Fruit fly (Drosophila melanogaster) whole organism, embryonic: ENCODE data around the gene Obp93a.

Experiments
- Awh ChIP-seq: fragments of 200-800 bp; sonication (Bioruptor generic); IDR thresholded peaks from 2 replicates; pipeline ENCODE4, ENCODE4 v1.3.6; 2022; ENCODE audit warnings: missing biosample characterization, missing genetic modification characterization
- CG11696 ChIP-seq: fragments of 200-800 bp; sonication (Bioruptor generic); IDR thresholded peaks from 2 replicates; pipeline ENCODE4 v1.3.6; 2022; ENCODE audit warnings: missing biosample characterization, missing genetic modification characterization
- CG17385 ChIP-seq: fragments of 200-800 bp; sonication (Bioruptor generic); optimal IDR thresholded peaks from 3 replicates; lab custom pipeline; 2018; ENCODE audit warnings: missing biosample characterization, mild to moderate bottlenecking, missing genetic modification characterization
- CG3065 ChIP-seq: fragments of 200-800 bp; sonication (Bioruptor generic); optimal IDR thresholded peaks from 2 replicates; lab custom pipeline; 2016; ENCODE audit warnings: missing biosample characterization, missing genetic modification characterization
- CG6765 ChIP-seq: fragments of 200-800 bp; sonication (Bioruptor generic); optimal IDR thresholded peaks from 3 replicates; lab custom pipeline; 2017; ENCODE audit warnings: missing biosample characterization, mild to moderate bottlenecking, missing genetic modification characterization
- HLH54F ChIP-seq: fragments of 200-800 bp; sonication (Bioruptor generic); optimal IDR thresholded peaks from 3 replicates; lab custom pipeline; 2016; ENCODE audit warnings: missing biosample characterization, missing genetic modification characterization
- Med ChIP-seq: fragments of 200-800 bp; sonication (Bioruptor generic); peaks from one replicate; lab custom pipeline; 2016; ENCODE audit warnings: missing biosample characterization, missing genetic modification characterization, mild to moderate bottlenecking, inconsistent platforms, moderate library complexity
- Pdp1 ChIP-seq, 2 experiments: fragments of 200-800 bp; sonication (Bioruptor generic); optimal IDR thresholded peaks; 3 replicates each; lab custom pipeline; 2016; ENCODE audit warnings: missing biosample characterization in 2 of 2, missing genetic modification characterization in 2 of 2, mild to moderate bottlenecking in 1 of 2, moderate library complexity in 1 of 2
- ab ChIP-seq: fragments of 200-800 bp; sonication (Bioruptor generic); optimal IDR thresholded peaks from 2 replicates; lab custom pipeline; 2016; ENCODE audit warnings: missing biosample characterization, missing genetic modification characterization
- bbx ChIP-seq: fragments of 200-800 bp; sonication (Bioruptor generic); IDR thresholded peaks from 2 replicates; pipeline ENCODE4 v1.3.6; 2022; ENCODE audit warnings: missing biosample characterization, missing genetic modification characterization; ENCODE audit not compliant: partially characterized antibody
- crol ChIP-seq: fragments of 200-800 bp; sonication (Bioruptor generic); IDR thresholded peaks from 2 replicates; pipeline ENCODE4 v1.3.6; 2022; ENCODE audit warnings: missing biosample characterization, missing genetic modification characterization
- lab ChIP-seq: fragments of 200-800 bp; sonication (Bioruptor generic); optimal IDR thresholded peaks from 3 replicates; lab custom pipeline; 2017; ENCODE audit warnings: missing biosample characterization, missing genetic modification characterization, mild to moderate bottlenecking, moderate library complexity, missing genetic modification reagents
- sd ChIP-seq: fragments of 200-800 bp; sonication (Bioruptor generic); optimal IDR thresholded peaks from 3 replicates; lab custom pipeline; 2018; ENCODE audit warnings: missing biosample characterization, mild to moderate bottlenecking, missing genetic modification characterization, moderate library complexity
- sens ChIP-seq: fragments of 200-800 bp; sonication (Bioruptor generic); peaks from one replicate; lab custom pipeline; 2016; ENCODE audit warnings: missing biosample characterization, missing genetic modification characterization
- sens-2 ChIP-seq: fragments of 200-800 bp; sonication (Bioruptor generic); IDR thresholded peaks from 2 replicates; pipeline ENCODE4 v1.3.6; 2022; ENCODE audit warnings: missing biosample characterization, missing genetic modification characterization
- tna ChIP-seq: fragments of 200-800 bp; sonication (Bioruptor generic); IDR thresholded peaks from 2 replicates; pipeline ENCODE4 v1.3.6; 2022; ENCODE audit warnings: missing biosample characterization, missing genetic modification characterization; ENCODE audit not compliant: partially characterized antibody
- vnd ChIP-seq: fragments of 200-800 bp; sonication (Bioruptor generic); IDR thresholded peaks from 3 replicates; pipeline ENCODE4 v1.3.6; 2022; ENCODE audit warnings: missing biosample characterization, missing genetic modification characterization; ENCODE audit not compliant: partially characterized antibody

Obp93a gene

dm6 chr3R:21078958-21079357 lies 50.6 kb downstream of the Obp93a start:
- no peak for TF ChIP-seq tna (GFP tag; lab: Robert Waterston, UW)
- TF ChIP-seq Med, result peak; percentile 43
- TF ChIP-seq bbx (GFP tag; lab: Robert Waterston, UW), result no peak
- TF ChIP-seq vnd (GFP tag; lab: Robert Waterston, UW), result peak; percentile 56
- no peak for TF ChIP-seq HLH54F (GFP tag; lab: Kevin White, UChicago)
- peak; percentile 32 for TF ChIP-seq lab
- no peak for TF ChIP-seq CG11696
- no peak for TF ChIP-seq CG6765 (GFP tag; lab: Kevin White, UChicago)
- TF ChIP-seq CG3065 (GFP tag; lab: Kevin White, UChicago), result no peak
- peak; percentile 60 for TF ChIP-seq sd (tag; lab: Kevin White, UChicago)
- peak in 1 of 2 experiments; percentile 47 for TF ChIP-seq Pdp1 (GFP tag; optimal IDR thresholded peaks at IDR 0.05; lab: Kevin White, UChicago)
- TF ChIP-seq crol (GFP tag; lab: Robert Waterston, UW), result 0 out of 2 replicates have a peak, but pooled peaks have one; percentile 21
- no peak for TF ChIP-seq ab (GFP tag; lab: Kevin White, UChicago)
- TF ChIP-seq Awh (GFP tag; lab: Robert Waterston, UW), result no peak
- no peak for TF ChIP-seq CG17385 (GFP tag; lab: Kevin White, UChicago)
- TF ChIP-seq sens, result peak; percentile 40
- TF ChIP-seq sens-2 (GFP tag; lab: Robert Waterston, UW), result peak; percentile 45; the same call in 1 of the 2 replicates
